Fruit fly (Drosophila melanogaster) S2 (cell line): ENCODE measurements around the gene CG5131.

ENCODE experiments used
- CG8478 ChIP-seq: fragments of >200 bp; optimal IDR thresholded peaks from 2 replicates; lab custom pipeline; 2018
- CTCF ChIP-seq, 2 experiments: fragments of >200 bp; optimal IDR thresholded peaks; 2 replicates each; lab custom pipeline; 2018

DNA sequence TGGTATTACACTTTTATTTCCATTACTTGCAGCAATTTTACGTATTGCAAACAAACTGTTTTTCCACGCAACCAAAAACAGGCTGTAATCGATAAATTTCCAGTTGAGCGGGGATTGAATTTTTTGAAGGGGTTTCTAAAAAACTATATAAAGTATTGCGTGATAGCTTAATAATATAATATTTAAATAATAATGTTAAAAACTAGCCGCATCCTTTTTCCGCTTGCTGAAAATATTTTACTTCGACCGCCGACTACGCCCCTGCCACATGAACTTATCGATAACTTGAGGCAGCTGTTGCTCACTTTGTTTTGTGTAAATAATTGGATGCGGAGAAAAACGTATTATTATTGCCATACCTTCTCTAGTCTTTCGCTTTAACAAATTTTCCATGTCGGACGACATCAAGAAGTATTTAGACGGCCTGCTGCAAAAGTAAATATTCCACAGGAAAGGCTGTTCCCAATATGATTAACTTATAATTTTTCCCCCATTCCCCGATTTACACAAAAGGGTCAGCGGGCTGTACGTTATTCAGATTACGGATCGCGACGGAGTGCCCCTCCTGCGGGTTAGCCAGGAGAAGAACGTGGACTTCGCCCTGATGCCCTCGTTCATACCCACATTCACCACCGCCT lies 3.2 kb upstream of the CG5131 start, which contains the start of the genes fws and Lamtor3:
- no peak for TF ChIP-seq CTCF (optimal IDR thresholded peaks at IDR 0.05; lab: Kevin White, UChicago)
- TF ChIP-seq CG8478 (lab: Kevin White, UChicago) = no peak
